Fruit fly (Drosophila melanogaster): ENCODE data around the gene cdm.

The cdm gene

dm6 chr3R:18166261-18166720 is 17.0 kb downstream of the cdm start (continued):
- TF ChIP-seq Dip2 (GFP tag; IDR thresholded peaks at IDR 0.05) (no peak), lab (GFP tag; optimal IDR thresholded peaks at IDR 0.05) (no peak), Sry-δ (GFP tag; optimal IDR thresholded peaks at IDR 0.05) (peak; percentile 31), gem (tag; optimal IDR thresholded peaks at IDR 0.05) (no peak), Neu2 (GFP tag; optimal IDR thresholded peaks at IDR 0.05; ENCODE audit: borderline replicate concordance) (no peak), sens (GFP tag) (peak; percentile 72), tgo (GFP tag; IDR thresholded peaks at IDR 0.05) (no peak), CG7271 (tag; optimal IDR thresholded peaks at IDR 0.05) (no peak), Camta (GFP tag; optimal IDR thresholded peaks at IDR 0.05) (no peak), CG10979 (tag; optimal IDR thresholded peaks at IDR 0.05) (no peak), mam (GFP tag; optimal IDR thresholded peaks at IDR 0.05) (peak; percentile 29), Atf-2 (GFP tag; optimal IDR thresholded peaks at IDR 0.05) (no peak), vvl (GFP tag; IDR thresholded peaks at IDR 0.05) (no peak), hth (optimal IDR thresholded peaks at IDR 0.05) (no peak), Mes4 (GFP tag; optimal IDR thresholded peaks at IDR 0.05) (no peak), CG9797 (GFP tag; optimal IDR thresholded peaks at IDR 0.05) (no peak), BtbVII (GFP tag; optimal IDR thresholded peaks at IDR 0.05) (no peak), Hsf (GFP tag; optimal IDR thresholded peaks at IDR 0.05) (no peak), CG15696 (tag; optimal IDR thresholded peaks at IDR 0.05) (no peak), peb (GFP tag; IDR thresholded peaks at IDR 0.05) (no peak), CG4282 (GFP tag; optimal IDR thresholded peaks at IDR 0.05) (no peak), otp (GFP tag; IDR thresholded peaks at IDR 0.05) (no peak), tap (tag; optimal IDR thresholded peaks at IDR 0.05) (no peak), mld (GFP tag; IDR thresholded peaks at IDR 0.05; ENCODE audit: partially characterized antibody) (0 out of 3 replicates have a peak, but pooled peaks have one; percentile 29), CG3065 (GFP tag; optimal IDR thresholded peaks at IDR 0.05) (no peak), ATbp (GFP tag; optimal IDR thresholded peaks at IDR 0.05) (no peak), Vsx1 (GFP tag; optimal IDR thresholded peaks at IDR 0.05) (no peak), insv (GFP tag; optimal IDR thresholded peaks at IDR 0.05) (peak in 1 of 2 experiments; percentile 29), exex (tag; optimal IDR thresholded peaks at IDR 0.05) (no peak), E2f1 (GFP tag; IDR thresholded peaks at IDR 0.05) (no peak), az2 (GFP tag; optimal IDR thresholded peaks at IDR 0.05) (no peak), CG9876 (GFP tag; optimal IDR thresholded peaks at IDR 0.05) (no peak), CG1832 (GFP tag; optimal IDR thresholded peaks at IDR 0.05) (no peak), CG7786 (GFP tag; optimal IDR thresholded peaks at IDR 0.05) (no peak), CG34376 (GFP tag; optimal IDR thresholded peaks at IDR 0.05) (peak; percentile 0), CG10209 (GFP tag; optimal IDR thresholded peaks at IDR 0.05) (no peak), YL-1 (GFP tag; optimal IDR thresholded peaks at IDR 0.05) (peak; percentile 59), nerfin-1 (tag; optimal IDR thresholded peaks at IDR 0.05) (peak; percentile 79), CG3163 (GFP tag; optimal IDR thresholded peaks at IDR 0.05) (no peak), her (GFP tag; optimal IDR thresholded peaks at IDR 0.05) (no peak), grau (tag; optimal IDR thresholded peaks at IDR 0.05) (no peak), CG2712 (tag; optimal IDR thresholded peaks at IDR 0.05) (peak; percentile 24), Med (GFP tag) (peak; percentile 73), dan (GFP tag; IDR thresholded peaks at IDR 0.05) (no peak), CG31388 (GFP tag; optimal IDR thresholded peaks at IDR 0.05) (no peak), CG15269 (tag; optimal IDR thresholded peaks at IDR 0.05) (no peak), CG31224 (GFP tag; IDR thresholded peaks at IDR 0.05) (no peak), CG2116 (GFP tag; optimal IDR thresholded peaks at IDR 0.05) (no peak), CG7357 (GFP tag; IDR thresholded peaks at IDR 0.05) (no peak), esg (GFP tag; conservative IDR thresholded peaks at IDR 0.05) (no peak), CG14014 (GFP tag; IDR thresholded peaks at IDR 0.05) (no peak), dm (GFP tag; optimal IDR thresholded peaks at IDR 0.05) (peak; percentile 33)
